Worm (Caenorhabditis elegans) whole organism, early embryonic: ENCODE data around the gene zig-4.

Experiments
- B0310.2 ChIP-seq: sonication (generic microtip); optimal IDR thresholded peaks from 2 replicates; lab custom pipeline; 2016; ENCODE audit warnings: mild to moderate bottlenecking, missing genetic modification characterization, missing compliant biosample characterization
- aly-1 ChIP-seq: sonication (generic microtip); optimal IDR thresholded peaks from 2 replicates; lab custom pipeline; 2016; ENCODE audit warnings: missing genetic modification characterization, missing compliant biosample characterization
- ama-1 ChIP-seq: fragments of 150-350 bp; optimal IDR thresholded peaks from 2 replicates; lab custom pipeline; 2014
- flt-1 ChIP-seq: fragments of 200-800 bp; sonication (Bioruptor generic); IDR thresholded peaks from 2 replicates; pipeline ENCODE4 v1.3.6; 2022; ENCODE audit warnings: missing genetic modification characterization, missing compliant biosample characterization

- TF ChIP-seq B0310.2 (tag; lab: Kevin White, UChicago) (no peak), aly-1 (tag; lab: Kevin White, UChicago) (no peak), flt-1 (GFP tag; lab: Robert Waterston, UW) (no peak), ama-1 (lab: Kevin White, UChicago) (no peak)
Measured at ce11 chrX:7953695-7954094, 28.5 kb downstream of the zig-4 start.
